Worm (Caenorhabditis elegans): ENCODE measurements around the gene cif-1.
A peak's percentile ranks its signal among the peaks of the same experiment; 100 is the strongest.
"Not testable (repeated sequence)": the region's sequence is repeated elsewhere in the genome, so short reads cannot be mapped to it uniquely, and the experiment has no call there.

cif-1 gene

ce11 chrIV:4737258-4737657, 26.7 kb upstream of the cif-1 start, which contains the start of gene fbxb-78:
TSS of gene fbxb-78 (plus strand) at chrIV:4737558.
- TF ChIP-seq ceh-28 (tag; optimal IDR thresholded peaks at IDR 0.05) (no peak), T20F7.1 (GFP tag; optimal IDR thresholded peaks at IDR 0.05) (no peak), ceh-62 (tag; optimal IDR thresholded peaks at IDR 0.05) (no peak)

- TF ChIP-seq nhr-237 (tag; optimal IDR thresholded peaks at IDR 0.05) (peak; percentile 55), D1046.2 (GFP tag; IDR thresholded peaks at IDR 0.05) (peak; percentile 99), lin-29 (GFP tag; IDR thresholded peaks at IDR 0.05) (peak; percentile 100), zfp-2 (tag; optimal IDR thresholded peaks at IDR 0.05) (peak; percentile 90), rbr-2 (tag; optimal IDR thresholded peaks at IDR 0.05) (peak; percentile 98), lin-1 (GFP tag; IDR thresholded peaks at IDR 0.05) (peak; percentile 98), Y5F2A.4 (GFP tag; optimal IDR thresholded peaks at IDR 0.05) (peak; percentile 31), ZK337.2 (GFP tag; IDR thresholded peaks at IDR 0.05) (peak; percentile 100), spr-3 (GFP tag; optimal IDR thresholded peaks at IDR 0.05) (peak; percentile 70), ZK546.5 (tag; optimal IDR thresholded peaks at IDR 0.05) (peak in 1 of 2 experiments; percentile 71), ceh-44 (GFP tag; IDR thresholded peaks at IDR 0.05) (peak; percentile 99), nhr-28 (tag; optimal IDR thresholded peaks at IDR 0.05) (peak; percentile 41), vab-7 (GFP tag; IDR thresholded peaks at IDR 0.05) (peak; percentile 100), daf-19 (GFP tag; conservative IDR thresholded peaks at IDR 0.05) (peak; percentile 100), unc-62 (GFP tag; optimal IDR thresholded peaks at IDR 0.05 in 1 of 2) (peak in 1 of 2 experiments; percentile 84), F37D6.2 (tag; optimal IDR thresholded peaks at IDR 0.05) (peak; percentile 94), lsy-2 (tag; optimal IDR thresholded peaks at IDR 0.05) (peak; percentile 97 to 98), zip-11 (GFP tag; IDR thresholded peaks at IDR 0.05) (peak; percentile 72; the same call in 1 of the 2 replicates), snpc-1.2 (GFP tag; IDR thresholded peaks at IDR 0.05) (peak; percentile 93), F49E8.2 (tag; optimal IDR thresholded peaks at IDR 0.05; ENCODE audit: borderline replicate concordance) (peak; percentile 0), lin-38 (GFP tag; IDR thresholded peaks at IDR 0.05) (peak; percentile 100), daf-16 (GFP tag; optimal IDR thresholded peaks at IDR 0.05) (peak; percentile 31 to 83), mxl-3 (GFP tag; optimal IDR thresholded peaks at IDR 0.05) (peak; percentile 75), nhr-42 (GFP tag; IDR thresholded peaks at IDR 0.05) (peak; percentile 100), spr-1 (tag; optimal IDR thresholded peaks at IDR 0.05) (peak; percentile 88), duxl-1 (tag; optimal IDR thresholded peaks at IDR 0.05; ENCODE audit: poor library complexity) (peak; percentile 70), mdt-29 (GFP tag; IDR thresholded peaks at IDR 0.05) (peak; percentile 98), F26F4.8 (GFP tag; conservative IDR thresholded peaks at IDR 0.05) (0 out of 2 replicates have a peak, but pooled peaks have one; percentile 33), dmd-9 (GFP tag; IDR thresholded peaks at IDR 0.05) (peak; percentile 100), egl-43 (GFP tag; IDR thresholded peaks at IDR 0.05) (peak; percentile 99), Y75B8A.6 (GFP tag; IDR thresholded peaks at IDR 0.05) (peak; percentile 99), ceh-20 (GFP tag; IDR thresholded peaks at IDR 0.05) (peak; percentile 100), pha-4 (GFP tag; IDR thresholded peaks at IDR 0.05) (peak; percentile 99), hmg-1.1 (GFP tag; IDR thresholded peaks at IDR 0.05) (peak; percentile 99), mxl-2 (GFP tag; conservative IDR thresholded peaks at IDR 0.05) (peak; percentile 95), daf-8 (GFP tag; IDR thresholded peaks at IDR 0.05) (peak; percentile 99), php-3 (GFP tag; IDR thresholded peaks at IDR 0.05) (peak; percentile 100), Y105C5A.15 (GFP tag; IDR thresholded peaks at IDR 0.05) (peak; percentile 70; the same call in 1 of the 2 replicates), dmd-6 (GFP tag; IDR thresholded peaks at IDR 0.05) (peak; percentile 100), ctbp-1 (GFP tag; IDR thresholded peaks at IDR 0.05) (peak; percentile 99), hlh-11 (tag; optimal IDR thresholded peaks at IDR 0.05) (peak; percentile 92), sdz-12 (GFP tag; optimal IDR thresholded peaks at IDR 0.05) (peak; percentile 1), nhr-48 (tag; optimal IDR thresholded peaks at IDR 0.05) (peak; percentile 84)
- not testable (repeated sequence) for TF ChIP-seq unc-62, daf-16, pha-4 (tag; optimal IDR thresholded peaks at IDR 0.05)
Observed at ce11 chrIV:4727935-4728334, 17.4 kb upstream of the cif-1 start.
